Fruit fly (Drosophila melanogaster) Kc167 (cell line): ENCODE measurements around the gene CG10435.

Experiments used
- Myc ChIP-seq: fragments of >200 bp; optimal IDR thresholded peaks from 2 replicates; lab custom pipeline; 2017; ENCODE audit warnings: missing external identifiers
- Sin3A ChIP-seq: fragments of >200 bp; optimal IDR thresholded peaks from 2 replicates; lab custom pipeline; 2018; ENCODE audit warnings: missing external identifiers
- insv ChIP-seq: fragments of >200 bp; optimal IDR thresholded peaks from 3 replicates; lab custom pipeline; 2018; ENCODE audit warnings: missing external identifiers
- psq ChIP-seq: fragments of >200 bp; optimal IDR thresholded peaks from 2 replicates; lab custom pipeline; 2017; ENCODE audit warnings: missing external identifiers
- ttk ChIP-seq: sonication (Bioruptor generic); optimal IDR thresholded peaks from 2 replicates; lab custom pipeline; 2017; ENCODE audit warnings: missing external identifiers

DNA sequence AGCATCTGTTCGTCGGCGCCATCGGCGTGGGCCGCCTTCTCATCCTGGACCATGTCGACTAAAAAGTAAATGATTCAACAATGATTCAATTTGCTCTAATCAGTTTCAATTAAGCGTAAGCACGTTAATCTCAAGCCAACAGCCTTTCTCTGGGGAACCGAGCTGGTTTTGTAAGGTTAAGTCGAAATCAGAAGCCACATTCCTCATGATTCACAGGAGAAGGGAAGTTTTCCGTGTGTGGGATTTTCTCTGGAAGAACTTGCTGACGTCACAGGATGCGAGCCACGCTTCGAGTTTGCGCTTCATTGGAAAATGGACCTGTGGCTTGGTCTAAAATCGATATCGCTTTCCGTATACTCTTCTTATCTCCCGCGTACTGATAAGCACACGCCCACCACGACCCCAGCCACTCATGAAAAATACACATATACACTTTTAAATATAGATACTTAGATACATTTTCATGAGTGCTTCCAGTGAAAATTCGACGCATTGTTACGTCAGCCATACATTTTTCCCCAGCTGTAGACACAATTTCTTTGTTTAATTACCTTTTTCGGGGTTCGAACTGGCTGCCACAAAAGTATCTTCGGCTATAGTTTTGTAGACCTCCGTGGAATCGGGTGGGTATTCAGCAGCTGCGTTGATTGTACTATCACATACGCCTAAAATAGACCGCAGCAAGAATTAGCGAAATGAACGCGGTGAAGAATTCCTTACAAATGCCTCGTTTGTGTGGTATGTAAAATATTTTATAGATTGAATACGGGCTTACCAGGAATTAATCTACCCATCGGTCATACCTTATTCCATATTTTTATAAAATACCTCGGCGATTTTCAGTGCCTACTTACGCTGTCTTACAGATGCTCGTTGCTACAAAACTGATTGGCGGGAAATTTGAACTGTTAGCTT is 35.7 kb downstream of the CG10435 start:
- TF ChIP-seq ttk (lab: Kevin White, UChicago): no peak
- no peak for TF ChIP-seq Myc (lab: Kevin White, UChicago)
- TF ChIP-seq Sin3A (lab: Kevin White, UChicago): no peak
- no peak for TF ChIP-seq psq (lab: Kevin White, UChicago)
- no peak for TF ChIP-seq insv (lab: Kevin White, UChicago)
